Fruit fly (Drosophila melanogaster) whole organism, pupa: ENCODE results near the gene Cyp4d8.

Source experiments
- CG12605 ChIP-seq: fragments of 200-800 bp; sonication (Bioruptor generic); IDR thresholded peaks from 2 replicates; pipeline ENCODE4 v1.3.6; 2022; ENCODE audit warnings: missing biosample characterization, missing genetic modification characterization
- Pif1B ChIP-seq: fragments of 200-800 bp; sonication (Bioruptor generic); optimal IDR thresholded peaks from 3 replicates; lab custom pipeline; 2016; ENCODE audit warnings: missing biosample characterization, missing genetic modification characterization

- no peak for TF ChIP-seq CG12605 (GFP tag; lab: Robert Waterston, UW)
- TF ChIP-seq Pif1B, result no peak
Observed at dm6 chr3L:7527661-7528379, 31.8 kb upstream of the Cyp4d8 start.
